Worm (Caenorhabditis elegans) whole organism, L3 larva: Measurements from ENCODE around the gene H13N06.7.
A peak's percentile ranks its signal among the peaks of the same experiment; 100 is the strongest.

Experiments used
- R02D3.7 ChIP-seq: fragments of 150-350 bp; optimal IDR thresholded peaks from 2 replicates; lab custom pipeline; 2014; ENCODE audit warnings: missing biosample characterization, missing genetic modification characterization
- aly-2 ChIP-seq: fragments of 150-350 bp; optimal IDR thresholded peaks from 2 replicates; lab custom pipeline; 2014; ENCODE audit warnings: missing biosample characterization, missing genetic modification characterization
- ama-1 ChIP-seq: fragments of 150-350 bp; optimal IDR thresholded peaks from 2 replicates; lab custom pipeline; 2018
- ceh-28 ChIP-seq: fragments of 150-350 bp; optimal IDR thresholded peaks from 2 replicates; lab custom pipeline; 2014; ENCODE audit warnings: missing biosample characterization, missing genetic modification reagents, missing genetic modification characterization
- egl-27 ChIP-seq: sonication (generic microtip); optimal IDR thresholded peaks from 4 replicates; lab custom pipeline; 2017; ENCODE audit warnings: missing biosample characterization, missing genetic modification reagents, missing genetic modification characterization
- egl-5 ChIP-seq: fragments of 150-350 bp; optimal IDR thresholded peaks from 2 replicates; lab custom pipeline; 2017; ENCODE audit warnings: missing biosample characterization, missing genetic modification reagents, missing genetic modification characterization, inconsistent platforms
- elt-2 ChIP-seq: sonication (generic microtip); optimal IDR thresholded peaks from 2 replicates; lab custom pipeline; 2016; ENCODE audit warnings: missing genetic modification reagents, mild to moderate bottlenecking, missing genetic modification characterization, missing compliant biosample characterization
- fkh-10 ChIP-seq: sonication (generic microtip); optimal IDR thresholded peaks from 2 replicates; lab custom pipeline; 2017; ENCODE audit warnings: missing biosample characterization, missing genetic modification reagents, missing genetic modification characterization
- fkh-2 ChIP-seq: fragments of 150-350 bp; optimal IDR thresholded peaks from 2 replicates; lab custom pipeline; 2014; ENCODE audit warnings: missing biosample characterization, missing genetic modification reagents, missing genetic modification characterization
- fos-1 ChIP-seq: fragments of 150-350 bp; optimal IDR thresholded peaks from 2 replicates; lab custom pipeline; 2014; ENCODE audit warnings: missing biosample characterization, missing genetic modification characterization
- hmg-11 ChIP-seq: sonication (generic microtip); optimal IDR thresholded peaks from 2 replicates; lab custom pipeline; 2016; ENCODE audit warnings: missing genetic modification characterization, missing compliant biosample characterization
- jun-1 ChIP-seq: fragments of 150-350 bp; optimal IDR thresholded peaks from 2 replicates; lab custom pipeline; 2014; ENCODE audit warnings: missing biosample characterization, missing genetic modification reagents, missing genetic modification characterization
- lin-15B ChIP-seq: fragments of 150-350 bp; optimal IDR thresholded peaks from 2 replicates; lab custom pipeline; 2014; ENCODE audit warnings: missing biosample characterization, missing genetic modification characterization
- lin-39 ChIP-seq: fragments of 150-350 bp; optimal IDR thresholded peaks from 2 replicates; lab custom pipeline; 2018; ENCODE audit warnings: missing biosample characterization, missing genetic modification reagents, missing genetic modification characterization
- lsy-12 ChIP-seq: sonication (generic microtip); optimal IDR thresholded peaks from 2 replicates; lab custom pipeline; 2016; ENCODE audit warnings: mild to moderate bottlenecking, missing genetic modification characterization, missing compliant biosample characterization
- mdl-1 ChIP-seq: fragments of 150-350 bp; optimal IDR thresholded peaks from 2 replicates; lab custom pipeline; 2014; ENCODE audit warnings: missing biosample characterization, missing genetic modification characterization
- nfya-1 ChIP-seq: sonication (generic microtip); optimal IDR thresholded peaks from 2 replicates; lab custom pipeline; 2017; ENCODE audit warnings: missing genetic modification characterization, mild to moderate bottlenecking, missing compliant biosample characterization, antibody characterized with exemption, moderate library complexity; ENCODE audit not compliant: insufficient read depth
- nhr-12 ChIP-seq: fragments of 150-350 bp; optimal IDR thresholded peaks from 2 replicates; lab custom pipeline; 2014; ENCODE audit warnings: missing biosample characterization, missing genetic modification characterization
- nhr-23 ChIP-seq: fragments of 150-350 bp; optimal IDR thresholded peaks from 2 replicates; lab custom pipeline; 2014; ENCODE audit warnings: missing biosample characterization, missing genetic modification reagents, missing genetic modification characterization
- nhr-237 ChIP-seq: fragments of 150-350 bp; optimal IDR thresholded peaks from 2 replicates; lab custom pipeline; 2014; ENCODE audit warnings: missing biosample characterization, missing genetic modification characterization
- nhr-25 ChIP-seq: sonication (generic microtip); optimal IDR thresholded peaks from 2 replicates; lab custom pipeline; 2017; ENCODE audit warnings: missing biosample characterization, missing genetic modification characterization
- nhr-28 ChIP-seq: fragments of 150-350 bp; optimal IDR thresholded peaks from 2 replicates; lab custom pipeline; 2014; ENCODE audit warnings: missing biosample characterization, missing genetic modification characterization
- nhr-43 ChIP-seq: sonication (generic microtip); optimal IDR thresholded peaks from 2 replicates; lab custom pipeline; 2016; ENCODE audit warnings: mild to moderate bottlenecking, missing genetic modification characterization, missing compliant biosample characterization; ENCODE audit not compliant: poor library complexity, severe bottlenecking
- nhr-77 ChIP-seq: fragments of 150-350 bp; optimal IDR thresholded peaks from 2 replicates; lab custom pipeline; 2014; ENCODE audit warnings: missing biosample characterization, missing genetic modification characterization
- pha-4 ChIP-seq: fragments of 150-350 bp; optimal IDR thresholded peaks from 2 replicates; lab custom pipeline; 2014; ENCODE audit warnings: missing biosample characterization, missing genetic modification reagents, missing genetic modification characterization
- pqm-1 ChIP-seq: fragments of 150-350 bp; optimal IDR thresholded peaks from 2 replicates; lab custom pipeline; 2017; ENCODE audit warnings: missing biosample characterization, missing genetic modification characterization, inconsistent platforms
- sea-2 ChIP-seq: fragments of 150-350 bp; sonication (generic microtip); optimal IDR thresholded peaks from 4 replicates; lab custom pipeline; 2014; ENCODE audit warnings: missing biosample characterization, missing genetic modification reagents, missing genetic modification characterization
- skn-1 ChIP-seq: fragments of 150-350 bp; optimal IDR thresholded peaks from 2 replicates; lab custom pipeline; 2014; ENCODE audit warnings: missing biosample characterization, missing genetic modification characterization
- snpc-4 ChIP-seq: fragments of 150-350 bp; optimal IDR thresholded peaks from 2 replicates; lab custom pipeline; 2014; ENCODE audit warnings: missing biosample characterization, missing genetic modification characterization
- zag-1 ChIP-seq: fragments of 150-350 bp; optimal IDR thresholded peaks from 2 replicates; lab custom pipeline; 2014; ENCODE audit warnings: missing biosample characterization, missing genetic modification characterization

H13N06.7 gene

DNA sequence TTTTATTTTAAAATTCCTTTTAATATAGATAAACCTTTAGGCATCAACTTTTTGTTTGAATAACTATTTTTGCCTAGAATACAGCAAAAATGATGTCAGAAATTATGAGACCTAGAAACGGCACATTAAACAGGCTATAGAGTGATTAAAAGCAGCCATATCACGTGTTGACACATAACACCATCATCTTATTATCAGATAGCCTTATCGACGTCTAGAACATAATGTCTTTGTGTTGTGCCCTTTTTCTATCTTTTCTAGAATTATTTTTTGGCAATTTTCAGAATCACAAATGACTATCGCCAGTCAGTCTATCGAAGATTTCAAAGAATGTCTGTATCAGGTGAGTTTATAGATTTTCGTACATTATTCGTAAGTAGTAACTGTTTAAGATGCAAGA, 8.8 kb upstream of the H13N06.7 start:
- TF ChIP-seq elt-2 (peak; percentile 54), R02D3.7 (tag; lab: Kevin White, UChicago) (no peak), nhr-43 (tag; lab: Kevin White, UChicago) (peak; percentile 30), pqm-1 (peak; percentile 53), zag-1 (tag; lab: Kevin White, UChicago) (no peak)

DNA sequence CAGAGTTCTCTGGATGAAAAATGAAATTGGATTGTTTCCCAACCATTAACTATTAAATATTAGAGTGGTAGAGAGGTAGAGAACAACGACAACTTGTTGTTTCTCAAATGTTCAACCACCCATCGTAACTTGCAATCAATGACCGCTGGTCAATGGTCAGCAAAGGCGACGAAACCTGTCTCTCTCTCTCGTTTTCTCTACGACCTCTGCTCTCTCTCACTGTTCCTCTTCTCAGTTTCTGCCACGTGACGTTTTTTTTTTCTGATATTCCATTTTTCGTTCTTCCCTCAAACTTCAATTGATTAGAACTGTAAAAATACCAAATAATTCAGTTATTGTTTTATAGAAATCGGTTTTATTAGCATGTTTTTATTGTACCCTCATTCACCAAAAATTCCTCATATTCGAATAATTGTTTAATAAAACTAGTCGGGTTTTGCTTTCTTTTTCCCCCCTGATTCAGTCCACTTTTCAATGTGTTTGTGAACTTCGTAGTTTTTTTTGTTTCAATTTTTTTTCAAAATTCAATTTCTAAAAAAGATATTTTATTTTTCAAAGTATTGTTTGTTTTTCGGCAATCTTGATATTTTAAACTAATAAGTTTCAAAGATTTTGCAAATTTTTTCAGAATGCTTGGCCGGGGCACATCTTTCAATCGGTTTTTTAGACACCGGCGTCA, 5.9 kb upstream of the H13N06.7 start, which contains the start of gene suox-1:
suox-1 (plus strand) TSS at position 629 of the 679 bp plus-strand sequence.
- TF ChIP-seq nfya-1 (tag; lab: Kevin White, UChicago) (peak; percentile 36), nhr-25 (tag; lab: Kevin White, UChicago) (peak; percentile 48), snpc-4 (tag; lab: Kevin White, UChicago) (no peak), pha-4 (tag; lab: Kevin White, UChicago) (peak; percentile 14), elt-2 (peak; percentile 16), egl-5 (tag; lab: Kevin White, UChicago) (no peak), nhr-23 (peak; percentile 73), jun-1 (tag; lab: Kevin White, UChicago) (no peak), lsy-12 (tag; lab: Kevin White, UChicago) (peak; percentile 3), mdl-1 (tag; lab: Kevin White, UChicago) (peak; percentile 45), nhr-28 (tag; lab: Kevin White, UChicago) (no peak), ama-1 (lab: Kevin White, UChicago) (peak; percentile 48), nhr-43 (tag; lab: Kevin White, UChicago) (peak; percentile 47), sea-2 (GFP tag; lab: Kevin White, UChicago) (no peak), lin-39 (peak; percentile 45)

DNA sequence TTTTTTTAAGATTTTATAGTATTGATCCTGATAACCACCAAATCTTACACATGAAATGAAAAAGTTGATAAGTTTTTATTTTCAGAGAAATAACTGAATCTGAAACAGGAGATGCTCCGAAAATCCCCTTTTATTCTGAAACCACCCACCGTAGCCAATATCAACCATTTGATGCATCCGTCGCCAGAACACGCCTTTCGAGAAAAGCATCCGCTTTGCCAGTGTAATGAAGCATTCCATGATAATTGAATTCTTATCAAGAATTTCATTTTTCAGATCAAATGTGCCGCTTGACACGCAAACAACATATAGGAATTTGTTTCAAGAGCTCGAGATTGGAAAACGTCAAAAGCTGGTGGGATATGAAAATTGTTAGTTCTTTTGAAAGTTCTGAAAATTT, 1.9 kb downstream of the H13N06.7 start, which contains the start of gene tbh-1:
tbh-1 (minus strand) TSS at position 101 of the 400 bp plus-strand sequence.
- no peak for TF ChIP-seq pha-4 (tag; lab: Kevin White, UChicago)
- TF ChIP-seq nhr-12: no peak
- no peak for TF ChIP-seq fkh-10 (GFP tag; lab: Kevin White, UChicago)
- no peak for TF ChIP-seq nhr-23
- no peak for TF ChIP-seq nhr-25 (tag; lab: Kevin White, UChicago)
- no peak for TF ChIP-seq nhr-28 (tag; lab: Kevin White, UChicago)
- no peak for TF ChIP-seq fos-1 (tag; lab: Kevin White, UChicago)
- no peak for TF ChIP-seq fkh-2 (tag; lab: Kevin White, UChicago)
- TF ChIP-seq lin-39: no peak
- TF ChIP-seq nfya-1 (tag; lab: Kevin White, UChicago): no peak
- no peak for TF ChIP-seq mdl-1 (tag; lab: Kevin White, UChicago)
- no peak for TF ChIP-seq sea-2 (GFP tag; lab: Kevin White, UChicago)
- TF ChIP-seq elt-2: no peak
- TF ChIP-seq egl-27 (tag; lab: Kevin White, UChicago): no peak
- no peak for TF ChIP-seq nhr-77 (tag; lab: Kevin White, UChicago)
- TF ChIP-seq egl-5 (tag; lab: Kevin White, UChicago): no peak
- TF ChIP-seq nhr-43 (tag; lab: Kevin White, UChicago): no peak

DNA sequence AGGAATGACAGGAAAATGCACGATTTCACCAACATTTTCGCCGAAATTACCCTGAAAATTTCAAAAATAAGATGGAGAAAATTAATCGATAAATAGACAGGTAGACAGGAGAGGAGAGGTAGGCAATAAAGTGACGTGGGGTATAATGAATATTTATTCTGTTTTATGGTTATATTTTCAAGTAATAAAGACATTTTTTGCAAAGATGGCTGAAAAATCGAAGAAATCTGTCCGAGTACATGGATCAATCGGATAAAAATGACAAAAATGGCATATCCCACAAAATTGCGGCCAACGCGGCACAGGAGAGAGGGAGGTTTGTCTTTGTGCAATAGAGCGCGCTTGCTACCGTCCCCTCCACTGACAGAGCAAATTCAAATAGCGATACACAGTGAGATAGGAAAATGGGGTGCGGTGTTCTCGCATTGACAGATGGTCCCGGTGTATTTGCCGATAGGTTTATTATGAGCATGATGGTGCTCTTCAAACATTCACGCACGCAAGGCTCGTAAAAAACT, 5.0 kb downstream of the H13N06.7 start, which contains the start of gene zipt-7.2:
zipt-7.2 (minus strand) TSS at position 51 of the 518 bp plus-strand sequence.
- TF ChIP-seq nhr-43 (tag; lab: Kevin White, UChicago) (no peak), hmg-11 (tag; lab: Kevin White, UChicago) (peak; percentile 36), lin-39 (peak; percentile 59), ceh-28 (peak; percentile 6), lin-15B (tag; lab: Kevin White, UChicago) (peak; percentile 41), skn-1 (tag; lab: Kevin White, UChicago) (no peak), pha-4 (tag; lab: Kevin White, UChicago) (no peak)

DNA sequence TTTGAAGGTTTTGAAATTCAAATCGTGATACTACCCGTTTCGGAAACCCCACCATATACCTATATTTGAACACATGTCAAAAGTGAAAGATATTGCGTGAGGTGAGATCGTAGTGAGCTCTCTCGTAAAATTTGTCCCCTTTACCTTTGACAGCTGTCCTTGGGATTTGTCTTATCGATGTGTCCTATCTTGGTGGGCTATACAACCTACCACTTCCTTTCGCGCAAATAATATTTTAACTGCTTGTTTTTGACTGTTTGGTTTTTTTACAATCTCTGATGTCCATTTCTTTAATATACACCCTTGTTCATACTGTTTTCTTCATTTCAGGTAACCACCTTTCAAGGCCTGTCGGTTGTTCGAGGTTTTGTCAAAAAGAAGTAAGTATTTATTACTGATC, 6.8 kb downstream of the H13N06.7 start, which contains the start of gene eat-20:
eat-20 (plus strand) TSS at position 331 of the 400 bp plus-strand sequence.
- no peak for TF ChIP-seq ceh-28
- TF ChIP-seq lsy-12 (tag; lab: Kevin White, UChicago): no peak
- no peak for TF ChIP-seq aly-2 (tag; lab: Kevin White, UChicago)
- TF ChIP-seq nhr-237 (tag; lab: Kevin White, UChicago): no peak
- no peak for TF ChIP-seq zag-1 (tag; lab: Kevin White, UChicago)
- TF ChIP-seq egl-27 (tag; lab: Kevin White, UChicago): no peak
- TF ChIP-seq nhr-25 (tag; lab: Kevin White, UChicago): peak; percentile 46
- peak; percentile 27 for TF ChIP-seq nhr-23
